Worm (Caenorhabditis elegans) whole organism, young adult: ENCODE measurements around the gene C49A9.5.

ENCODE experiments used
- B0019.2 ChIP-seq: fragments of 200-800 bp; sonication (Bioruptor generic); conservative IDR thresholded peaks from 2 replicates; pipeline ENCODE4 v1.3.6; 2022; ENCODE audit warnings: missing genetic modification reagents, missing genetic modification characterization, missing compliant biosample characterization
- C17E4.6 ChIP-seq: fragments of 200-800 bp; sonication (Bioruptor generic); IDR thresholded peaks from 2 replicates; pipeline ENCODE4 v1.3.6; 2022; ENCODE audit warnings: missing genetic modification reagents, missing genetic modification characterization, missing compliant biosample characterization
- F23B12.7 ChIP-seq: sonication (generic microtip); optimal IDR thresholded peaks from 2 replicates; lab custom pipeline; 2017; ENCODE audit warnings: missing genetic modification characterization, mild to moderate bottlenecking, missing compliant biosample characterization, antibody characterized with exemption, moderate library complexity; ENCODE audit not compliant: insufficient read depth
- F33H1.4 ChIP-seq: fragments of 200-800 bp; sonication (Bioruptor generic); IDR thresholded peaks from 2 replicates; pipeline ENCODE4 v1.3.6; 2022; ENCODE audit warnings: missing genetic modification reagents, missing genetic modification characterization, missing compliant biosample characterization
- F37B4.10 ChIP-seq: fragments of 200-800 bp; sonication (Bioruptor generic); IDR thresholded peaks from 2 replicates; pipeline ENCODE4 v1.3.6; 2022; ENCODE audit warnings: missing genetic modification characterization, missing compliant biosample characterization
- F39B2.1 ChIP-seq: fragments of 200-800 bp; sonication (Bioruptor generic); IDR thresholded peaks from 2 replicates; pipeline ENCODE4 v1.3.6; 2022; ENCODE audit warnings: missing genetic modification reagents, missing genetic modification characterization, missing compliant biosample characterization
- F57A8.1 ChIP-seq: fragments of 200-800 bp; sonication (Bioruptor generic); optimal IDR thresholded peaks from 2 replicates; lab custom pipeline; 2018; ENCODE audit warnings: mild to moderate bottlenecking, missing genetic modification characterization, moderate library complexity, missing compliant biosample characterization
- K11D2.4 ChIP-seq: fragments of 200-800 bp; sonication (Bioruptor generic); IDR thresholded peaks from 2 replicates; pipeline ENCODE4 v1.3.6; 2022; ENCODE audit warnings: missing genetic modification reagents, missing genetic modification characterization, missing compliant biosample characterization
- T07F8.4 ChIP-seq: sonication (generic microtip); optimal IDR thresholded peaks from 2 replicates; lab custom pipeline; 2016; ENCODE audit warnings: mild to moderate bottlenecking, missing genetic modification characterization, moderate library complexity, missing compliant biosample characterization
- Y53F4B.3 ChIP-seq: fragments of 200-800 bp; sonication (Bioruptor generic); IDR thresholded peaks from 2 replicates; pipeline ENCODE4 v1.3.6; 2022; ENCODE audit warnings: missing genetic modification reagents, missing genetic modification characterization, missing compliant biosample characterization
- Y53G8AR.9 ChIP-seq: fragments of 200-800 bp; sonication (Bioruptor generic); conservative IDR thresholded peaks from 2 replicates; pipeline ENCODE4 v1.3.6; 2022; ENCODE audit warnings: missing genetic modification reagents, missing genetic modification characterization, missing compliant biosample characterization
- Y67H2A.10 ChIP-seq: fragments of 200-800 bp; sonication (Bioruptor generic); conservative IDR thresholded peaks from 2 replicates; pipeline ENCODE4 v1.3.6; 2022; ENCODE audit warnings: missing genetic modification reagents, missing genetic modification characterization, missing compliant biosample characterization
- aptf-2 ChIP-seq: fragments of 200-800 bp; sonication (Bioruptor generic); conservative IDR thresholded peaks from 2 replicates; pipeline ENCODE4 v1.3.6; 2022; ENCODE audit warnings: missing genetic modification reagents, missing genetic modification characterization, missing compliant biosample characterization
- attf-3 ChIP-seq: fragments of 200-800 bp; sonication (Bioruptor generic); conservative IDR thresholded peaks from 2 replicates; pipeline ENCODE4 v1.3.6; 2022; ENCODE audit warnings: missing genetic modification reagents, missing genetic modification characterization, missing compliant biosample characterization
- attf-5 ChIP-seq: fragments of 200-800 bp; sonication (Bioruptor generic); optimal IDR thresholded peaks from 2 replicates; lab custom pipeline; 2018; ENCODE audit warnings: mild to moderate bottlenecking, missing genetic modification characterization, missing compliant biosample characterization
- attf-6 ChIP-seq: fragments of 200-800 bp; sonication (Bioruptor generic); IDR thresholded peaks from 2 replicates; pipeline ENCODE4 v1.3.6; 2022; ENCODE audit warnings: missing genetic modification reagents, missing genetic modification characterization, missing compliant biosample characterization
- bed-1 ChIP-seq: fragments of 200-800 bp; sonication (Bioruptor generic); IDR thresholded peaks from 2 replicates; pipeline ENCODE4 v1.3.6; 2022; ENCODE audit warnings: missing genetic modification reagents, missing genetic modification characterization, missing compliant biosample characterization
- dox-1 ChIP-seq: fragments of 200-800 bp; sonication (Bioruptor generic); IDR thresholded peaks from 2 replicates; pipeline ENCODE4 v1.3.6; 2022; ENCODE audit warnings: missing genetic modification reagents, missing genetic modification characterization, missing compliant biosample characterization
- efl-1 ChIP-seq: fragments of 150-350 bp; optimal IDR thresholded peaks from 2 replicates; lab custom pipeline; 2014; ENCODE audit warnings: missing biosample characterization, missing genetic modification reagents, missing genetic modification characterization
- egl-18 ChIP-seq: fragments of 200-800 bp; sonication (Bioruptor generic); IDR thresholded peaks from 2 replicates; pipeline ENCODE4 v1.3.6; 2022; ENCODE audit warnings: missing genetic modification reagents, missing genetic modification characterization, missing compliant biosample characterization
- ekl-4 ChIP-seq: fragments of 200-800 bp; sonication (Bioruptor generic); IDR thresholded peaks from 2 replicates; pipeline ENCODE4 v1.3.6; 2022; ENCODE audit warnings: missing genetic modification reagents, missing genetic modification characterization, missing compliant biosample characterization
- gei-17 ChIP-seq: fragments of 200-800 bp; sonication (Bioruptor generic); optimal IDR thresholded peaks from 2 replicates; lab custom pipeline; 2018; ENCODE audit warnings: mild to moderate bottlenecking, missing genetic modification characterization, missing compliant biosample characterization
- hlh-12 ChIP-seq: sonication (generic microtip); optimal IDR thresholded peaks from 2 replicates; lab custom pipeline; 2016; ENCODE audit warnings: missing genetic modification characterization, missing compliant biosample characterization
- hlh-26 ChIP-seq: fragments of 200-800 bp; sonication (Bioruptor generic); conservative IDR thresholded peaks from 2 replicates; pipeline ENCODE4 v1.3.6; 2022; ENCODE audit warnings: missing genetic modification reagents, missing genetic modification characterization, missing compliant biosample characterization
- hmg-1.2 ChIP-seq: fragments of 200-800 bp; sonication (Bioruptor generic); IDR thresholded peaks from 2 replicates; pipeline ENCODE4 v1.3.6; 2022; ENCODE audit warnings: missing genetic modification reagents, missing genetic modification characterization, missing compliant biosample characterization
- lag-1 ChIP-seq: fragments of 200-800 bp; sonication (Bioruptor generic); IDR thresholded peaks from 2 replicates; pipeline ENCODE4 v1.3.6; 2022; ENCODE audit warnings: missing genetic modification reagents, missing genetic modification characterization, missing compliant biosample characterization
- lin-26 ChIP-seq: fragments of 200-800 bp; sonication (Bioruptor generic); IDR thresholded peaks from 2 replicates; pipeline ENCODE4 v1.3.6; 2022; ENCODE audit warnings: missing genetic modification reagents, missing genetic modification characterization, missing compliant biosample characterization
- lin-35 ChIP-seq, 3 experiments: fragments of 150-350 bp in 2 of 3; sonication (generic microtip) in 1 of 3; optimal IDR thresholded peaks; 2 replicates each; lab custom pipeline; 2014 to 2018; ENCODE audit warnings: missing biosample characterization in 3 of 3, missing genetic modification characterization in 3 of 3, missing genetic modification reagents in 3 of 3
- lin-40 ChIP-seq: sonication (generic microtip); optimal IDR thresholded peaks from 2 replicates; lab custom pipeline; 2016; ENCODE audit warnings: missing genetic modification characterization, mild to moderate bottlenecking, missing compliant biosample characterization, missing genotype, missing genetic modification reagents
- lin-54 ChIP-seq: fragments of 200-800 bp; sonication (Bioruptor generic); optimal IDR thresholded peaks from 2 replicates; lab custom pipeline; 2018; ENCODE audit warnings: mild to moderate bottlenecking, missing genetic modification characterization, missing compliant biosample characterization
- lir-1 ChIP-seq: fragments of 200-800 bp; sonication (Bioruptor generic); conservative IDR thresholded peaks from 2 replicates; pipeline ENCODE4 v1.3.6; 2022; ENCODE audit warnings: missing genetic modification reagents, missing genetic modification characterization, missing compliant biosample characterization
- lsl-1 ChIP-seq: fragments of 200-800 bp; sonication (Bioruptor generic); optimal IDR thresholded peaks from 2 replicates; lab custom pipeline; 2018; ENCODE audit warnings: mild to moderate bottlenecking, missing genetic modification characterization, moderate library complexity, missing compliant biosample characterization
- madf-10 ChIP-seq: sonication (generic microtip); optimal IDR thresholded peaks from 2 replicates; lab custom pipeline; 2016; ENCODE audit warnings: mild to moderate bottlenecking, missing genetic modification characterization, missing compliant biosample characterization
- madf-6 ChIP-seq: fragments of 200-800 bp; sonication (Bioruptor generic); IDR thresholded peaks from 2 replicates; pipeline ENCODE4 v1.3.6; 2022; ENCODE audit warnings: missing genetic modification reagents, missing genetic modification characterization, missing compliant biosample characterization
- madf-8 ChIP-seq: fragments of 200-800 bp; sonication (Bioruptor generic); conservative IDR thresholded peaks from 2 replicates; pipeline ENCODE4 v1.3.6; 2022; ENCODE audit warnings: missing genetic modification reagents, missing genetic modification characterization, missing compliant biosample characterization
- nfya-1 ChIP-seq: sonication (generic microtip); optimal IDR thresholded peaks from 2 replicates; lab custom pipeline; 2017; ENCODE audit warnings: antibody characterized with exemption, missing compliant biosample characterization, missing genetic modification characterization, borderline replicate concordance; ENCODE audit not compliant: insufficient read depth
- nhr-120 ChIP-seq: fragments of 200-800 bp; sonication (Bioruptor generic); IDR thresholded peaks from 2 replicates; pipeline ENCODE4 v1.3.6; 2022; ENCODE audit warnings: missing genetic modification characterization, missing compliant biosample characterization
- pbrm-1 ChIP-seq: fragments of 200-800 bp; sonication (Bioruptor generic); IDR thresholded peaks from 2 replicates; pipeline ENCODE4 v1.3.6; 2022; ENCODE audit warnings: missing genetic modification reagents, missing genetic modification characterization, missing compliant biosample characterization
- pha-4 ChIP-seq: fragments of 150-350 bp; sonication (generic microtip); optimal IDR thresholded peaks from 2 replicates; lab custom pipeline; 2014; ENCODE audit warnings: missing biosample characterization, missing genetic modification reagents, missing genetic modification characterization
- rec-8 ChIP-seq, 2 experiments: sonication (generic microtip); optimal IDR thresholded peaks; 2 replicates each; lab custom pipeline; 2016; ENCODE audit warnings: mild to moderate bottlenecking in 2 of 2, missing genetic modification characterization in 2 of 2, missing genetic modification reagents in 2 of 2, missing genotype in 2 of 2, missing biosample characterization in 1 of 2, missing compliant biosample characterization in 1 of 2, moderate library complexity in 1 of 2
- somi-1 ChIP-seq: fragments of 200-800 bp; sonication (Bioruptor generic); optimal IDR thresholded peaks from 2 replicates; lab custom pipeline; 2018; ENCODE audit warnings: mild to moderate bottlenecking, missing genetic modification characterization, missing compliant biosample characterization
- tbp1 ChIP-seq: fragments of 200-800 bp; sonication (Bioruptor generic); optimal IDR thresholded peaks from 2 replicates; lab custom pipeline; 2018; ENCODE audit warnings: mild to moderate bottlenecking, missing genetic modification characterization, missing compliant biosample characterization
- tlf-1 ChIP-seq: fragments of 200-800 bp; sonication (Bioruptor generic); optimal IDR thresholded peaks from 2 replicates; lab custom pipeline; 2018; ENCODE audit warnings: mild to moderate bottlenecking, missing genetic modification characterization, missing compliant biosample characterization
- unc-130 ChIP-seq: sonication (generic microtip); optimal IDR thresholded peaks from 2 replicates; lab custom pipeline; 2016; ENCODE audit warnings: missing genetic modification reagents, missing genetic modification characterization, missing compliant biosample characterization
- zfh-2 ChIP-seq: fragments of 200-800 bp; sonication (Bioruptor generic); conservative IDR thresholded peaks from 2 replicates; pipeline ENCODE4 v1.3.6; 2022; ENCODE audit warnings: missing genetic modification reagents, missing genetic modification characterization, missing compliant biosample characterization
- ztf-25 ChIP-seq: fragments of 200-800 bp; sonication (Bioruptor generic); IDR thresholded peaks from 2 replicates; pipeline ENCODE4 v1.3.6; 2022; ENCODE audit warnings: missing genetic modification reagents, missing genetic modification characterization, missing compliant biosample characterization
- ztf-28 ChIP-seq: fragments of 200-800 bp; sonication (Bioruptor generic); IDR thresholded peaks from 2 replicates; pipeline ENCODE4 v1.3.6; 2022; ENCODE audit warnings: missing genetic modification reagents, missing genetic modification characterization, missing compliant biosample characterization

Gene C49A9.5

DNA sequence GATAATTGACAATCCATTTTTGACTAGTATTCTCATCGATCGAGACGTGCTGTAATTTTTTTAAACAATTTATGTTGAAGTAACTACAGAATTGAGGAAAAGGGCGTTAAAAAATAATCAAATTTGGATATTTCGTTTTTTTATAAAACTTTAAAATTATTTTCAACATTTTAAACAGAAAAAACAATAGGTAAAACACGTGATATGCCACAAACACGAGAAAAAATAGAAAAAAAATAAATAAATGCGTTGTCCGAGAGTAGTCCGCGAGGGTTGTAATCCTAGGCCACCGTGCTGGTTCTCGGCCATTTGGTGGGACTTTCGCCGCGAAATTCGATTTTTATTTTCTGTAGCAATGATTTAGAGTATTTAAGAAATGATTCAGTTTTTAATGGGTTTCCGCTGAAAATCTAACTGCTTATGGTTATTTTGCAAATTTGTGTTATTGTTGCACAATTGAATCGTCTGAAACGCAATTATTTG is 7.1 kb upstream of the C49A9.5 start, which contains the start of gene C49A9.10:
C49A9.10 (minus strand) TSS at position 51 of the 483 bp plus-strand sequence.
- peak; percentile 29; the same call in 1 of the 2 replicates for TF ChIP-seq hmg-1.2
- TF ChIP-seq madf-6, result no peak; the same call in 1 of the 2 replicates
- no peak; the same call in 1 of the 2 replicates for TF ChIP-seq K11D2.4 (GFP tag; lab: Robert Waterston, UW)
- TF ChIP-seq ztf-28 (GFP tag; lab: Robert Waterston, UW), result peak; percentile 83
- TF ChIP-seq nhr-120, result no peak
- TF ChIP-seq bed-1, result no peak
- no peak for TF ChIP-seq gei-17
- no peak for TF ChIP-seq lin-26 (GFP tag; lab: Robert Waterston, UW)
- no peak; the same call in 1 of the 2 replicates for TF ChIP-seq dox-1
- TF ChIP-seq F33H1.4 (GFP tag; lab: Robert Waterston, UW), result peak; percentile 60
- peak; percentile 93 for TF ChIP-seq unc-130 (GFP tag; lab: Kevin White, UChicago)
- TF ChIP-seq lin-35 (GFP tag; optimal IDR thresholded peaks at IDR 0.05; lab: Kevin White, UChicago), result peak in 2 of 3 experiments; percentile 45 to 93
- no peak for TF ChIP-seq F57A8.1 (GFP tag; lab: Kevin White, UChicago)
- peak; percentile 46; the same call in 1 of the 2 replicates for TF ChIP-seq aptf-2 (GFP tag; lab: Robert Waterston, UW)
- TF ChIP-seq lir-1, result peak; percentile 72
- peak; percentile 52 for TF ChIP-seq F23B12.7
- TF ChIP-seq ekl-4, result peak; percentile 58; the same call in 1 of the 2 replicates
- peak; percentile 31; the same call in 1 of the 2 replicates for TF ChIP-seq madf-8
- peak; percentile 49 for TF ChIP-seq attf-5 (GFP tag; lab: Kevin White, UChicago)
- TF ChIP-seq ztf-25 (GFP tag; lab: Robert Waterston, UW), result 0 out of 2 replicates have a peak, but pooled peaks have one; percentile 34
- peak; percentile 60; the same call in 1 of the 2 replicates for TF ChIP-seq pbrm-1
- peak; percentile 22 to 89 for TF ChIP-seq rec-8 (tag; optimal IDR thresholded peaks at IDR 0.05; lab: Kevin White, UChicago)
- no peak for TF ChIP-seq F39B2.1
- TF ChIP-seq Y53G8AR.9, result 0 out of 2 replicates have a peak, but pooled peaks have one; percentile 49
- TF ChIP-seq Y67H2A.10, result no peak
- TF ChIP-seq efl-1 (GFP tag; lab: Kevin White, UChicago), result peak; percentile 77
- TF ChIP-seq pha-4 (tag; lab: Kevin White, UChicago), result peak; percentile 57
- peak; percentile 51; the same call in 1 of the 2 replicates for TF ChIP-seq attf-3 (GFP tag; lab: Robert Waterston, UW)
- TF ChIP-seq C17E4.6, result no peak
- no peak for TF ChIP-seq nfya-1 (tag; lab: Kevin White, UChicago)
- TF ChIP-seq Y53F4B.3, result no peak
- TF ChIP-seq tlf-1 (GFP tag; lab: Kevin White, UChicago), result peak; percentile 68
- TF ChIP-seq tbp1 (GFP tag; lab: Kevin White, UChicago), result peak; percentile 66
- TF ChIP-seq zfh-2 (GFP tag; lab: Robert Waterston, UW), result no peak
- peak; percentile 91 for TF ChIP-seq lin-54
- no peak for TF ChIP-seq B0019.2 (GFP tag; lab: Robert Waterston, UW)
- TF ChIP-seq somi-1, result peak; percentile 20
- TF ChIP-seq egl-18, result no peak
- peak; percentile 47 for TF ChIP-seq lsl-1 (GFP tag; lab: Kevin White, UChicago)
- peak; percentile 54 for TF ChIP-seq madf-10 (tag; lab: Kevin White, UChicago)
- no peak for TF ChIP-seq F37B4.10 (GFP tag; lab: Robert Waterston, UW)
- TF ChIP-seq lin-40 (tag; lab: Kevin White, UChicago), result peak; percentile 74
- TF ChIP-seq hlh-12 (tag; lab: Kevin White, UChicago), result no peak
- peak; percentile 2 for TF ChIP-seq T07F8.4 (tag; lab: Kevin White, UChicago)
- TF ChIP-seq attf-6 (GFP tag; lab: Robert Waterston, UW), result peak; percentile 57; the same call in 1 of the 2 replicates
- no peak for TF ChIP-seq lag-1 (GFP tag; lab: Robert Waterston, UW)
- TF ChIP-seq hlh-26 (GFP tag; lab: Robert Waterston, UW), result no peak
